Worm (Caenorhabditis elegans) whole organism, early embryonic: Measurements from ENCODE around the gene cct-8.

Experiments used
- ama-1 ChIP-seq: fragments of 150-350 bp; optimal IDR thresholded peaks from 2 replicates; lab custom pipeline; 2014
- ceh-13 ChIP-seq: fragments of 200-800 bp; sonication (Bioruptor generic); optimal IDR thresholded peaks from 2 replicates; lab custom pipeline; 2018; ENCODE audit warnings: mild to moderate bottlenecking, missing genetic modification characterization, missing compliant biosample characterization
- ceh-36 ChIP-seq: sonication (generic microtip); optimal IDR thresholded peaks from 2 replicates; lab custom pipeline; 2016; ENCODE audit warnings: missing genetic modification characterization, inconsistent platforms, missing compliant biosample characterization
- ets-7 ChIP-seq: sonication (generic microtip); optimal IDR thresholded peaks from 2 replicates; lab custom pipeline; 2016; ENCODE audit warnings: missing genotype, missing genetic modification characterization, missing compliant biosample characterization
- flt-1 ChIP-seq: fragments of 200-800 bp; sonication (Bioruptor generic); IDR thresholded peaks from 2 replicates; pipeline ENCODE4 v1.3.6; 2022; ENCODE audit warnings: missing genetic modification characterization, missing compliant biosample characterization
- hnd-1 ChIP-seq: sonication (generic microtip); optimal IDR thresholded peaks from 2 replicates; lab custom pipeline; 2016; ENCODE audit warnings: missing genetic modification characterization, missing compliant biosample characterization
- scrt-1 ChIP-seq: fragments of 200-800 bp; sonication (Bioruptor generic); IDR thresholded peaks from 2 replicates; pipeline ENCODE4 v1.3.6; 2022; ENCODE audit warnings: missing genetic modification characterization, missing compliant biosample characterization
- tbx-11 ChIP-seq: fragments of 200-800 bp; sonication (Bioruptor generic); IDR thresholded peaks from 2 replicates; pipeline ENCODE4 v1.3.6; 2022; ENCODE audit warnings: missing genetic modification characterization, missing compliant biosample characterization
- tra-4 ChIP-seq: sonication (generic microtip); optimal IDR thresholded peaks from 2 replicates; lab custom pipeline; 2017; ENCODE audit warnings: missing genetic modification characterization, missing compliant biosample characterization

- no peak for TF ChIP-seq tbx-11 (GFP tag; lab: Robert Waterston, UW)
- TF ChIP-seq tra-4, result no peak
- no peak for TF ChIP-seq ceh-36 (tag; lab: Kevin White, UChicago)
- TF ChIP-seq ama-1 (lab: Kevin White, UChicago), result no peak
- no peak for TF ChIP-seq ets-7
- TF ChIP-seq hnd-1, result no peak
- TF ChIP-seq ceh-13 (GFP tag; lab: Kevin White, UChicago), result no peak
- no peak for TF ChIP-seq scrt-1 (GFP tag; lab: Robert Waterston, UW)
- no peak for TF ChIP-seq flt-1 (GFP tag; lab: Robert Waterston, UW)
Observed at ce11 chrIV:1126490-1126889, 32.8 kb upstream of the cct-8 start, which contains the start of gene perm-2.
